Worm (Caenorhabditis elegans) whole organism, mixed stage, embryonic: Measurements from ENCODE around the gene R02D5.3.
A peak's percentile ranks its signal among the peaks of the same experiment; 100 is the strongest.

Source experiments
- bed-3 ChIP-seq: fragments of 200-800 bp; sonication (Bioruptor generic); optimal IDR thresholded peaks from 3 replicates; lab custom pipeline; 2018; ENCODE audit warnings: mild to moderate bottlenecking, missing genetic modification characterization, moderate library complexity, missing compliant biosample characterization
- ceh-39 ChIP-seq: fragments of 150-350 bp; optimal IDR thresholded peaks from 2 replicates; lab custom pipeline; 2014; ENCODE audit warnings: missing biosample characterization, missing genetic modification characterization
- ceh-43 ChIP-seq: fragments of 200-800 bp; sonication (Bioruptor generic); optimal IDR thresholded peaks from 2 replicates; lab custom pipeline; 2018; ENCODE audit warnings: mild to moderate bottlenecking, missing genetic modification characterization, moderate library complexity, missing compliant biosample characterization
- cnd-1 ChIP-seq: fragments of 200-800 bp; sonication (Bioruptor generic); optimal IDR thresholded peaks from 2 replicates; lab custom pipeline; 2018; ENCODE audit warnings: mild to moderate bottlenecking, missing genetic modification characterization, missing compliant biosample characterization
- drap-1 ChIP-seq: fragments of 200-800 bp; sonication (Bioruptor generic); optimal IDR thresholded peaks from 3 replicates; lab custom pipeline; 2018; ENCODE audit warnings: mild to moderate bottlenecking, missing genetic modification characterization, missing compliant biosample characterization
- elt-1 ChIP-seq: sonication (generic microtip); optimal IDR thresholded peaks from 2 replicates; lab custom pipeline; 2017; ENCODE audit warnings: missing genetic modification characterization, mild to moderate bottlenecking, missing compliant biosample characterization, antibody characterized with exemption, moderate library complexity, borderline replicate concordance; ENCODE audit not compliant: insufficient read depth
- elt-3 ChIP-seq: fragments of 150-350 bp; optimal IDR thresholded peaks from 2 replicates; lab custom pipeline; 2014; ENCODE audit warnings: missing biosample characterization, missing genetic modification characterization
- ham-2 ChIP-seq: fragments of 200-800 bp; sonication (Bioruptor generic); optimal IDR thresholded peaks from 2 replicates; lab custom pipeline; 2018; ENCODE audit warnings: mild to moderate bottlenecking, missing genetic modification characterization, missing compliant biosample characterization
- hlh-1 ChIP-seq: fragments of 150-350 bp; optimal IDR thresholded peaks from 2 replicates; lab custom pipeline; 2014; ENCODE audit warnings: missing biosample characterization, missing genetic modification reagents, missing genetic modification characterization
- lin-13 ChIP-seq: fragments of 150-350 bp; optimal IDR thresholded peaks from 2 replicates; lab custom pipeline; 2014; ENCODE audit warnings: missing biosample characterization, missing genetic modification characterization
- lin-32 ChIP-seq: fragments of 200-800 bp; sonication (Bioruptor generic); optimal IDR thresholded peaks from 2 replicates; lab custom pipeline; 2018; ENCODE audit warnings: mild to moderate bottlenecking, missing genetic modification characterization, missing compliant biosample characterization
- mab-5 ChIP-seq: fragments of 150-350 bp; optimal IDR thresholded peaks from 2 replicates; lab custom pipeline; 2014; ENCODE audit warnings: missing biosample characterization, missing genetic modification characterization
- mls-2 ChIP-seq: sonication (generic microtip); optimal IDR thresholded peaks from 2 replicates; lab custom pipeline; 2016; ENCODE audit warnings: mild to moderate bottlenecking, missing genetic modification characterization, moderate library complexity, missing compliant biosample characterization
- nhr-12 ChIP-seq: fragments of 150-350 bp; optimal IDR thresholded peaks from 2 replicates; lab custom pipeline; 2014; ENCODE audit warnings: missing biosample characterization, missing genetic modification characterization
- nhr-2 ChIP-seq: fragments of 150-350 bp; optimal IDR thresholded peaks from 2 replicates; lab custom pipeline; 2014; ENCODE audit warnings: missing biosample characterization, missing genetic modification characterization
- nhr-237 ChIP-seq: fragments of 150-350 bp; optimal IDR thresholded peaks from 2 replicates; lab custom pipeline; 2014; ENCODE audit warnings: missing biosample characterization, missing genetic modification characterization
- nhr-76 ChIP-seq: sonication (generic microtip); optimal IDR thresholded peaks from 2 replicates; lab custom pipeline; 2017; ENCODE audit warnings: missing biosample characterization, missing genetic modification characterization
- pha-4 ChIP-seq: fragments of 150-350 bp; optimal IDR thresholded peaks from 2 replicates; lab custom pipeline; 2018; ENCODE audit warnings: missing biosample characterization, missing genetic modification reagents, missing genetic modification characterization
- sem-2 ChIP-seq: fragments of 200-800 bp; sonication (Bioruptor generic); optimal IDR thresholded peaks from 2 replicates; lab custom pipeline; 2018; ENCODE audit warnings: mild to moderate bottlenecking, missing genetic modification characterization, missing compliant biosample characterization
- sptf-1 ChIP-seq: sonication (generic microtip); optimal IDR thresholded peaks from 2 replicates; lab custom pipeline; 2017; ENCODE audit warnings: mild to moderate bottlenecking, missing genetic modification characterization, moderate library complexity, missing compliant biosample characterization
- tbx-8 ChIP-seq: fragments of 200-800 bp; sonication (Bioruptor generic); optimal IDR thresholded peaks from 2 replicates; lab custom pipeline; 2018; ENCODE audit warnings: mild to moderate bottlenecking, missing genetic modification characterization, moderate library complexity, missing compliant biosample characterization
- unc-120 ChIP-seq: sonication (generic microtip); optimal IDR thresholded peaks from 2 replicates; lab custom pipeline; 2017; ENCODE audit warnings: missing genetic modification characterization, missing compliant biosample characterization; ENCODE audit not compliant: poor library complexity, severe bottlenecking
- zip-8 ChIP-seq: fragments of 150-350 bp; optimal IDR thresholded peaks from 2 replicates; lab custom pipeline; 2014; ENCODE audit warnings: missing biosample characterization, missing genetic modification characterization
- ztf-11 ChIP-seq: fragments of 150-350 bp; optimal IDR thresholded peaks from 2 replicates; lab custom pipeline; 2014; ENCODE audit warnings: missing biosample characterization, missing genetic modification characterization

Gene R02D5.3

ce11 chrV:14482728-14483210, at the start of gene R02D5.3:
TSS of gene R02D5.3 (plus strand) at chrV:14483160.
- TF ChIP-seq ceh-39 (tag; lab: Kevin White, UChicago) (no peak), ham-2 (GFP tag; lab: Kevin White, UChicago) (no peak), mab-5 (tag; lab: Kevin White, UChicago) (no peak), cnd-1 (tag; lab: Kevin White, UChicago) (no peak), hlh-1 (tag; lab: Kevin White, UChicago) (no peak), zip-8 (tag; lab: Kevin White, UChicago) (no peak), ceh-43 (GFP tag; lab: Kevin White, UChicago) (no peak), ztf-11 (tag; lab: Kevin White, UChicago) (no peak), bed-3 (no peak), sem-2 (GFP tag; lab: Kevin White, UChicago) (no peak), nhr-76 (tag; lab: Kevin White, UChicago) (no peak), nhr-237 (tag; lab: Kevin White, UChicago) (no peak), nhr-2 (tag; lab: Kevin White, UChicago) (no peak)

ce11 chrV:14433584-14433983, 49.4 kb upstream of the R02D5.3 start:
- TF ChIP-seq zip-8 (tag; lab: Kevin White, UChicago) (peak; percentile 85), unc-120 (no peak), nhr-2 (tag; lab: Kevin White, UChicago) (peak; percentile 97)

ce11 chrV:14436195-14436594, 46.8 kb upstream of the R02D5.3 start:
- no peak for TF ChIP-seq tbx-8 (GFP tag; lab: Kevin White, UChicago)
- peak; percentile 65 for TF ChIP-seq nhr-2 (tag; lab: Kevin White, UChicago)

ce11 chrV:14437355-14437754, 45.6 kb upstream of the R02D5.3 start:
- TF ChIP-seq drap-1 (GFP tag; lab: Kevin White, UChicago) (no peak), nhr-76 (tag; lab: Kevin White, UChicago) (no peak), nhr-2 (tag; lab: Kevin White, UChicago) (peak; percentile 53), ztf-11 (tag; lab: Kevin White, UChicago) (no peak), zip-8 (tag; lab: Kevin White, UChicago) (peak; percentile 51)

ce11 chrV:14438099-14438739, 44.7 kb upstream of the R02D5.3 start:
- peak; percentile 17 for TF ChIP-seq nhr-2 (tag; lab: Kevin White, UChicago)
- TF ChIP-seq zip-8 (tag; lab: Kevin White, UChicago) = no peak
- TF ChIP-seq lin-32 (GFP tag; lab: Kevin White, UChicago) = peak; percentile 97

- no peak for TF ChIP-seq sptf-1 (tag; lab: Kevin White, UChicago)
- TF ChIP-seq lin-13 (tag; lab: Kevin White, UChicago) = no peak
- TF ChIP-seq mls-2 (tag; lab: Kevin White, UChicago) = no peak
- TF ChIP-seq nhr-12 = no peak
- no peak for TF ChIP-seq cnd-1 (tag; lab: Kevin White, UChicago)
- TF ChIP-seq nhr-76 (tag; lab: Kevin White, UChicago) = no peak
- TF ChIP-seq drap-1 (GFP tag; lab: Kevin White, UChicago) = no peak
- TF ChIP-seq elt-1 (tag; lab: Kevin White, UChicago) = no peak
- no peak for TF ChIP-seq ham-2 (GFP tag; lab: Kevin White, UChicago)
- TF ChIP-seq sem-2 (GFP tag; lab: Kevin White, UChicago) = no peak
- TF ChIP-seq nhr-237 (tag; lab: Kevin White, UChicago) = no peak
- no peak for TF ChIP-seq elt-3
- no peak for TF ChIP-seq unc-120
- no peak for TF ChIP-seq ztf-11 (tag; lab: Kevin White, UChicago)
- no peak for TF ChIP-seq pha-4 (tag; lab: Kevin White, UChicago)
- no peak for TF ChIP-seq nhr-2 (tag; lab: Kevin White, UChicago)
Observed at ce11 chrV:14439236-14439635, 43.7 kb upstream of the R02D5.3 start.

- TF ChIP-seq sptf-1 (tag; lab: Kevin White, UChicago) = no peak
- no peak for TF ChIP-seq lin-32 (GFP tag; lab: Kevin White, UChicago)
- no peak for TF ChIP-seq nhr-12
- no peak for TF ChIP-seq nhr-2 (tag; lab: Kevin White, UChicago)
Observed at ce11 chrV:14440841-14441240, 42.1 kb upstream of the R02D5.3 start, which contains the start of gene F23B12.4. TSS of gene F23B12.4 (plus strand) at chrV:14441141.
